Worm (Caenorhabditis elegans): Measurements from ENCODE around the gene Y113G7B.28.

ce11 chrV:20158223-20158622 lies 37.6 kb upstream of the Y113G7B.28 start, which contains the start of gene F19B2.6:
- no peak for TF ChIP-seq ztf-18 (tag; optimal IDR thresholded peaks at IDR 0.05)
- no peak for TF ChIP-seq unc-130 (GFP tag; optimal IDR thresholded peaks at IDR 0.05)
- TF ChIP-seq unc-62 (GFP tag; optimal IDR thresholded peaks at IDR 0.05): no peak
- TF ChIP-seq lir-1 (GFP tag; conservative IDR thresholded peaks at IDR 0.05): no peak
- no peak for TF ChIP-seq tbp1 (GFP tag; optimal IDR thresholded peaks at IDR 0.05)
- no peak for TF ChIP-seq Y56A3A.18 (GFP tag; IDR thresholded peaks at IDR 0.05)
- no peak for TF ChIP-seq somi-1 (GFP tag; optimal IDR thresholded peaks at IDR 0.05)
